Worm (Caenorhabditis elegans) whole organism, L4 larva: ENCODE data around the gene ZC239.4.

Experiments
- aly-2 ChIP-seq: sonication (generic microtip); optimal IDR thresholded peaks from 2 replicates; lab custom pipeline; 2018; ENCODE audit warnings: missing biosample characterization, missing genetic modification characterization
- fos-1 ChIP-seq: fragments of 150-350 bp; optimal IDR thresholded peaks from 2 replicates; lab custom pipeline; 2014; ENCODE audit warnings: missing biosample characterization, missing genetic modification characterization
- lin-1 ChIP-seq: fragments of 200-800 bp; sonication (Bioruptor generic); IDR thresholded peaks from 2 replicates; pipeline ENCODE4 v1.3.6; 2022; ENCODE audit warnings: missing genetic modification reagents, missing genetic modification characterization, missing compliant biosample characterization
- mdl-1 ChIP-seq, 2 experiments: fragments of 150-350 bp in 1 of 2; sonication (generic microtip) in 1 of 2; optimal IDR thresholded peaks; 2 replicates each; lab custom pipeline; 2014 to 2017; ENCODE audit warnings: missing biosample characterization in 2 of 2, missing genetic modification characterization in 2 of 2
- nhr-11 ChIP-seq: fragments of 150-350 bp; optimal IDR thresholded peaks from 2 replicates; lab custom pipeline; 2014; ENCODE audit warnings: missing biosample characterization, missing genetic modification characterization

- TF ChIP-seq mdl-1 (tag; optimal IDR thresholded peaks at IDR 0.05; lab: Kevin White, UChicago) (no peak), fos-1 (tag; lab: Kevin White, UChicago) (no peak), lin-1 (GFP tag; lab: Robert Waterston, UW) (no peak), aly-2 (tag; lab: Kevin White, UChicago) (no peak), nhr-11 (tag; lab: Kevin White, UChicago) (no peak)
Measured at ce11 chrII:3209251-3209650, 4.7 kb upstream of the ZC239.4 start, which contains the start of gene ZC239.6.
